Fruit fly (Drosophila melanogaster) S2 (cell line): ENCODE results near the gene CG6576.

Experiments used
- CG8478 ChIP-seq: fragments of >200 bp; optimal IDR thresholded peaks from 2 replicates; lab custom pipeline; 2018
- CTCF ChIP-seq, 2 experiments: fragments of >200 bp; optimal IDR thresholded peaks; 2 replicates each; lab custom pipeline; 2018

Gene CG6576

dm6 chr3L:8772998-8773684, 17.4 kb downstream of the CG6576 start:
- TF ChIP-seq CTCF (optimal IDR thresholded peaks at IDR 0.05; lab: Kevin White, UChicago) = no peak
- no peak for TF ChIP-seq CG8478 (lab: Kevin White, UChicago)

dm6 chr3L:8773713-8774112, 17.9 kb downstream of the CG6576 start:
- no peak for TF ChIP-seq CG8478 (lab: Kevin White, UChicago)
- TF ChIP-seq CTCF (optimal IDR thresholded peaks at IDR 0.05; lab: Kevin White, UChicago) = no peak

DNA sequence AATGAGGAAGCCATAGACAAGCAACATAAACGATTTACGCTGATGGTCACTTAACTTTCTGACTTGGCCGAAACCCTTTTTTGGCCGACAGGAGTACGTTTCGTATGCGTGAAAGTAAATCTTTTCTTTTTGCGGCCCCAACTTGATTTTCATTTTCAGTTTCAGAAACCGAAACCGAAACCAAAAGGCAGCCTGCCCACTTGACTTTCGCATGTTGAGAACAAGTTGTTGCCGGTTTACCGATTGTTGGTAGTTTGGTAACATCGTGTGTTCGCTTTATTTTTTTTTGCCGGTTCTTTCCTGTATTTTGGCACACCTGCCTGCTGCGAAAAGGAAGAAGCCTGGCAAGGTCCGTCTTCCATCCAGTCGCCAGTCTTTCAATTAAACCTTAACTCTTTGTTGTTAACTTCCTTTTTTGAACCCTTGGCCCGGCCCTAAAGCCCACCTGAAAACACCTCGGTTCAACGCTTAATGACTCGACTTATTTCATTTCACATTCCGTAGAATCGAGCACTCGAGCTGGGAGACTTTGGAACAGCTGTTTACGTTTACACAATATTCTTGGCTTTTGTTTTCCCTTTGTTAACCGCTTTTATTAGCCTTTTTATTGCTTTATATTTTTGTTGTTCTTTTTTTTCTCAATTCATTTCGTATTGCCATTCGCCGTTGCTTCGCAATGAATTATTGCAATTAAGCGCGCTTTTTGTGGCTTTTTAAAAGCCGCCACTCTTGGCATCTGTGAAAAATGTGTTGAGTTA, 19.4 kb downstream of the CG6576 start:
- TF ChIP-seq CG8478 (lab: Kevin White, UChicago) (no peak), CTCF (optimal IDR thresholded peaks at IDR 0.05; lab: Kevin White, UChicago) (no peak)

DNA sequence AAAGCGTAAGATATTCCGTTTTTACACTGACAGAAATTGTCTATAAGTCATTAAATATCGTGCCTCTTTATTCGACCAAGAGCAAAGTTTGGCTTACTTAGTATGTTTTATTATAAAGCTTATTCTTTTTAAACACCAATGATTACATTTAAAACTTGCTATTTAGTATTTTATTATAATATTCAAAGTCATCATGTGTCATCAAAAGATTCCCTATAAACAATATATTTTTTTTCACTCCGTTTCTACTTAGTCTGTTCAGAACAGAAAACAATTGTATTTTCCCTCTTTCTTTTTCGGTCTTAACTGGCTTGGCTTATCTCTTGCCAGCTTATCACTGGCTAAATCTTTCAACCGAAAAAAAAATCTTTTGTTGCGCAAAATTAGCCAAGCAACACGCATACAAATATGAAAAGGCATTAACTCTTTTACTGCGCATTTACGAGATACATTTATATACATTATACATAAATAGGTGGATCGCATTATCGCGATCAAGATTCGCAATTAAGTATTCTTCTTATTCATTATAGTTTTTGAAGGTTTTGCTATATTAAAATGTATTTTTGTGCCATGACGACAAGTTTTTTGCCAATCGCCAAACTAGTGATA, 21.6 kb downstream of the CG6576 start:
- TF ChIP-seq CG8478 (lab: Kevin White, UChicago) (no peak), CTCF (optimal IDR thresholded peaks at IDR 0.05; lab: Kevin White, UChicago) (no peak)

- TF ChIP-seq CG8478 (lab: Kevin White, UChicago) = no peak
- no peak for TF ChIP-seq CTCF (optimal IDR thresholded peaks at IDR 0.05; lab: Kevin White, UChicago)
Measured at dm6 chr3L:8780723-8781296, 25.0 kb downstream of the CG6576 start.

DNA sequence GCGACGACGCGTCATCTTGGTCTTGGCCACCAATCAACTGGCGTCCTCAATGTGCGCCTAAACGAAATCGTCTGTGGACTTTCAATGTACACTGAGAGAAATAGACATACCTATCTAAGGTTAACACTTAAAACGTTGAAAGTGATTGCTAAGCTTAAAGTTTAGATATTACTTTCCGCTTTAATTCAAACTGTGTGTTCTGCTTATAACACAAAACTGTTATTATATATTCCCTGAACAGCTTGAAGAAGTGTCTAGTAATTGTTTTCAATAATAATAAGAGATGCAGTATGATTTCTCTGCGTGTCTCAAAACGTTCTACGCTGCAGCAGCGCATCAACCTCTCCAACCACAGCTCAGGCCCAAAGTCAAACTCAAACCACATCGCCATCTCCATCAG, 26.2 kb downstream of the CG6576 start:
- no peak for TF ChIP-seq CTCF (optimal IDR thresholded peaks at IDR 0.05; lab: Kevin White, UChicago)

dm6 chr3L:8783299-8783698, 27.5 kb downstream of the CG6576 start:
- TF ChIP-seq CG8478 (lab: Kevin White, UChicago) (no peak), CTCF (optimal IDR thresholded peaks at IDR 0.05; lab: Kevin White, UChicago) (no peak)

DNA sequence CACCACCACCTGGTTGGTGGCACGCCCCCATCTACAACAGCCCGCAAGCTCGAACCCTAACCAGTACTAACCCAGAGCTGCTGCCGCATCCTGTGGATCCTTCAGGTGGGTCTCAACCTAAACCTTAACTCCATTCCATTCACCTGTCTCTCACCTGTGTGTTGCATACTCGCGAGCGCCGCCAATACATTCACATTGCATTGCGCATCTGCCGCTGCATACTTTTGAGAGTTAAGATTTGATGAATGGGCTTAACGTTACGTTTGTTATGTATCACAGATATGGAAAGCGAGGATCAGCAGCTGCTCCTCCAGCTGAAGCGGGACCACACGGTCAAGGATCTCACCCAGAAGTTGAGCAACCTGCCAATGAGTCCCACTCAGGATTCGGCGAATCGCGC, 31.5 kb downstream of the CG6576 start:
- TF ChIP-seq CG8478 (lab: Kevin White, UChicago) = no peak
- TF ChIP-seq CTCF (optimal IDR thresholded peaks at IDR 0.05; lab: Kevin White, UChicago) = no peak

- TF ChIP-seq CTCF (optimal IDR thresholded peaks at IDR 0.05; lab: Kevin White, UChicago) (no peak), CG8478 (lab: Kevin White, UChicago) (no peak)
Measured at dm6 chr3L:8787701-8788100, 31.9 kb downstream of the CG6576 start.

dm6 chr3L:8788445-8788844, 32.7 kb downstream of the CG6576 start, which contains the start of gene Acbp5:
Gene Acbp5, minus strand, starts transcription at chr3L:8788545.
- TF ChIP-seq CG8478 (lab: Kevin White, UChicago) (no peak), CTCF (optimal IDR thresholded peaks at IDR 0.05; lab: Kevin White, UChicago) (no peak)

- TF ChIP-seq CTCF (optimal IDR thresholded peaks at IDR 0.05; lab: Kevin White, UChicago) = no peak
- TF ChIP-seq CG8478 (lab: Kevin White, UChicago) = no peak
Measured at dm6 chr3L:8798129-8798528, 42.3 kb downstream of the CG6576 start.

dm6 chr3L:8798539-8798938, 42.8 kb downstream of the CG6576 start:
- no peak for TF ChIP-seq CG8478 (lab: Kevin White, UChicago)
- TF ChIP-seq CTCF (optimal IDR thresholded peaks at IDR 0.05; lab: Kevin White, UChicago) = no peak

DNA sequence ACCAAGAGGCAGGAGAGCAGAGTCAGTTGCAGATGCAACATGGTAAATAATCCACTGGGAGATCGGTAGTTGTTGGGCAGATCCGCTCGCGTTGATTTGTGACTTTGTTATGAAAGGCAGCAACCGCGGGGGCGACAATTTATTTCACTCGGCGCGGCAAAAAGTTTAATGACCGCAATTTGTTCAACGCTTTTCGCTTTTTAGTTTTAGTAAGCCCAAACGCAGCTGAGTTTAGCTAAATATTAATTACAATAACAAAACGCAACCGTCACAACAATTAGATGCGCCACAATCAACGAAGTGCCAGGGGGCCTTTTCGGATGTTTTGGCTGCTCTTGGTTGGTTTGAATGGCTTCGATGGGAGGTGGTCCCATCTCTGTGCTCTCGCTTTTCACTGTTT, 44.6 kb downstream of the CG6576 start, which contains the start of gene CG13310:
Gene CG13310, minus strand, starts transcription at position 101 of the 400 bp plus-strand sequence.
- TF ChIP-seq CTCF (optimal IDR thresholded peaks at IDR 0.05; lab: Kevin White, UChicago) = no peak
- TF ChIP-seq CG8478 (lab: Kevin White, UChicago) = no peak

DNA sequence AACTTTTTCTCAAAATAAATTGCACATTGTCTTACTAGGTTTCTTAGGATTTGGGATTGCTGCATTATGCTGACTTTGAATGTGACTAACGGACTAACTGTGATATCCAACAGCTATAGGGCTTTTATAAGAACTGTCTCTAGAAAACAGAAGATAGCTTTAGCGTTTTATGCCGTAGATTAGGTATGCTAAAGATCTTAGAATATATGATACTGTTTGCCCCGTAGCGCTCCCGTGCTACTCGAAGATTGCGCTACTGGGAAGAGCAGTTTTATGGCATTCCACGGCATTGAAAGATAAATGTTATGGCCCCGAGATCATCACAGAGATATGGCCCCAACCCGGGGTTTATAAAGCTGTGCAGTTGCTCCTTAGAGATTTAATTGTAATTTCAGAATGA, 46.3 kb downstream of the CG6576 start, which contains the start of the genes CG13311 and CG34426:
Gene CG13311, minus strand, starts transcription at position 101 of the 400 bp plus-strand sequence.
Gene CG34426, plus strand, starts transcription at position 400 of the 400 bp plus-strand sequence.
- TF ChIP-seq CTCF (optimal IDR thresholded peaks at IDR 0.05; lab: Kevin White, UChicago) (no peak), CG8478 (lab: Kevin White, UChicago) (no peak)
